Worm (Caenorhabditis elegans): Measurements from ENCODE around the gene F36H5.18.

Gene F36H5.18

ce11 chrII:1759602-1760001, at the start of gene F36H5.18:
Gene F36H5.18, plus strand, starts transcription at chrII:1759902.
- TF ChIP-seq W03F9.2 (tag; optimal IDR thresholded peaks at IDR 0.05), result no peak
- TF ChIP-seq dao-5 (tag; optimal IDR thresholded peaks at IDR 0.05), result no peak
- no peak for TF ChIP-seq him-1 (tag; optimal IDR thresholded peaks at IDR 0.05)

- TF ChIP-seq dao-5 (tag; optimal IDR thresholded peaks at IDR 0.05) (no peak), W03F9.2 (tag; optimal IDR thresholded peaks at IDR 0.05) (no peak), him-1 (tag; optimal IDR thresholded peaks at IDR 0.05) (no peak)
Observed at ce11 chrII:1709959-1710358, 49.7 kb upstream of the F36H5.18 start, which contains the start of gene fbxa-184. Gene fbxa-184, plus strand, starts transcription at chrII:1710259.

- TF ChIP-seq dao-5 (tag; optimal IDR thresholded peaks at IDR 0.05), result no peak
- TF ChIP-seq W03F9.2 (tag; optimal IDR thresholded peaks at IDR 0.05), result no peak
- TF ChIP-seq him-1 (tag; optimal IDR thresholded peaks at IDR 0.05), result no peak
Observed at ce11 chrII:1712938-1713337, 46.8 kb upstream of the F36H5.18 start, which contains the start of gene btb-7. Gene btb-7, plus strand, starts transcription at chrII:1713238.

- no peak for TF ChIP-seq W03F9.2 (tag; optimal IDR thresholded peaks at IDR 0.05)
- no peak for TF ChIP-seq dao-5 (tag; optimal IDR thresholded peaks at IDR 0.05)
- TF ChIP-seq him-1 (tag; optimal IDR thresholded peaks at IDR 0.05), result no peak
Observed at ce11 chrII:1714772-1715353, 44.8 kb upstream of the F36H5.18 start, which contains the start of gene btb-6. Gene btb-6, plus strand, starts transcription at chrII:1715303.

ce11 chrII:1719153-1719552, 40.5 kb upstream of the F36H5.18 start, which contains the start of gene fbxb-48:
Gene fbxb-48, minus strand, starts transcription at chrII:1719253.
- no peak for TF ChIP-seq W03F9.2 (tag; optimal IDR thresholded peaks at IDR 0.05)
- no peak for TF ChIP-seq him-1 (tag; optimal IDR thresholded peaks at IDR 0.05)
- TF ChIP-seq dao-5 (tag; optimal IDR thresholded peaks at IDR 0.05), result no peak

- TF ChIP-seq W03F9.2 (tag; optimal IDR thresholded peaks at IDR 0.05), result no peak
- no peak for TF ChIP-seq dao-5 (tag; optimal IDR thresholded peaks at IDR 0.05)
- no peak for TF ChIP-seq him-1 (tag; optimal IDR thresholded peaks at IDR 0.05)
Observed at ce11 chrII:1722394-1722793, 37.3 kb upstream of the F36H5.18 start, which contains the start of the genes fbxb-5 and btb-8. Gene fbxb-5, minus strand, starts transcription at chrII:1722494. Gene btb-8, plus strand, starts transcription at chrII:1722770.

ce11 chrII:1724314-1724713, 35.4 kb upstream of the F36H5.18 start, which contains the start of gene fbxb-11:
Gene fbxb-11, plus strand, starts transcription at chrII:1724614.
- TF ChIP-seq him-1 (tag; optimal IDR thresholded peaks at IDR 0.05) (no peak), dao-5 (tag; optimal IDR thresholded peaks at IDR 0.05) (no peak), W03F9.2 (tag; optimal IDR thresholded peaks at IDR 0.05) (no peak)

ce11 chrII:1725735-1726134, 34.0 kb upstream of the F36H5.18 start, which contains the start of gene F45C12.17:
Gene F45C12.17, plus strand, starts transcription at chrII:1726111.
- TF ChIP-seq W03F9.2 (tag; optimal IDR thresholded peaks at IDR 0.05) (no peak), dao-5 (tag; optimal IDR thresholded peaks at IDR 0.05) (no peak), him-1 (tag; optimal IDR thresholded peaks at IDR 0.05) (no peak)

ce11 chrII:1728253-1728652, 31.4 kb upstream of the F36H5.18 start, which contains the start of gene btb-9:
Gene btb-9, plus strand, starts transcription at chrII:1728506.
- TF ChIP-seq W03F9.2 (tag; optimal IDR thresholded peaks at IDR 0.05) (no peak), dao-5 (tag; optimal IDR thresholded peaks at IDR 0.05) (no peak), him-1 (tag; optimal IDR thresholded peaks at IDR 0.05) (no peak)

ce11 chrII:1730103-1730502, 29.6 kb upstream of the F36H5.18 start, which contains the start of gene ceh-81:
Gene ceh-81, plus strand, starts transcription at chrII:1730403.
- TF ChIP-seq him-1 (tag; optimal IDR thresholded peaks at IDR 0.05), result no peak
- TF ChIP-seq dao-5 (tag; optimal IDR thresholded peaks at IDR 0.05), result no peak
- no peak for TF ChIP-seq W03F9.2 (tag; optimal IDR thresholded peaks at IDR 0.05)

ce11 chrII:1731932-1732331, 27.8 kb upstream of the F36H5.18 start, which contains the start of gene ceh-82:
Gene ceh-82, plus strand, starts transcription at chrII:1732232.
- no peak for TF ChIP-seq him-1 (tag; optimal IDR thresholded peaks at IDR 0.05)
- TF ChIP-seq W03F9.2 (tag; optimal IDR thresholded peaks at IDR 0.05), result no peak

ce11 chrII:1735145-1735544, 24.6 kb upstream of the F36H5.18 start:
- TF ChIP-seq him-1 (tag; optimal IDR thresholded peaks at IDR 0.05) (no peak), dao-5 (tag; optimal IDR thresholded peaks at IDR 0.05) (no peak), W03F9.2 (tag; optimal IDR thresholded peaks at IDR 0.05) (no peak)

ce11 chrII:1736353-1736752, 23.3 kb upstream of the F36H5.18 start, which contains the start of gene ceh-83:
Gene ceh-83, minus strand, starts transcription at chrII:1736533.
- TF ChIP-seq dao-5 (tag; optimal IDR thresholded peaks at IDR 0.05), result no peak
- no peak for TF ChIP-seq W03F9.2 (tag; optimal IDR thresholded peaks at IDR 0.05)
- TF ChIP-seq him-1 (tag; optimal IDR thresholded peaks at IDR 0.05), result no peak

- TF ChIP-seq W03F9.2 (tag; optimal IDR thresholded peaks at IDR 0.05) (no peak), him-1 (tag; optimal IDR thresholded peaks at IDR 0.05) (no peak), dao-5 (tag; optimal IDR thresholded peaks at IDR 0.05) (no peak)
Observed at ce11 chrII:1738844-1739243, 20.9 kb upstream of the F36H5.18 start, which contains the start of the genes irld-9 and irld-33. Gene irld-9, minus strand, starts transcription at chrII:1738944. Gene irld-33, plus strand, starts transcription at chrII:1739052.
